Worm (Caenorhabditis elegans) whole organism, L3 larva: ENCODE results near the gene cyp-14A3.
A peak's percentile ranks its signal among the peaks of the same experiment; 100 is the strongest.

Experiments
- ama-1 ChIP-seq: fragments of 150-350 bp; optimal IDR thresholded peaks from 2 replicates; lab custom pipeline; 2018
- ceh-9 ChIP-seq: sonication (generic microtip); optimal IDR thresholded peaks from 2 replicates; lab custom pipeline; 2018; ENCODE audit warnings: missing biosample characterization, missing genetic modification characterization
- egl-5 ChIP-seq: fragments of 150-350 bp; optimal IDR thresholded peaks from 2 replicates; lab custom pipeline; 2017; ENCODE audit warnings: missing biosample characterization, missing genetic modification reagents, missing genetic modification characterization, inconsistent platforms
- fkh-10 ChIP-seq: sonication (generic microtip); optimal IDR thresholded peaks from 2 replicates; lab custom pipeline; 2017; ENCODE audit warnings: missing biosample characterization, missing genetic modification reagents, missing genetic modification characterization
- nfya-1 ChIP-seq: sonication (generic microtip); optimal IDR thresholded peaks from 2 replicates; lab custom pipeline; 2017; ENCODE audit warnings: missing genetic modification characterization, mild to moderate bottlenecking, missing compliant biosample characterization, antibody characterized with exemption, moderate library complexity; ENCODE audit not compliant: insufficient read depth
- nhr-12 ChIP-seq: fragments of 150-350 bp; optimal IDR thresholded peaks from 2 replicates; lab custom pipeline; 2014; ENCODE audit warnings: missing biosample characterization, missing genetic modification characterization
- nhr-237 ChIP-seq: fragments of 150-350 bp; optimal IDR thresholded peaks from 2 replicates; lab custom pipeline; 2014; ENCODE audit warnings: missing biosample characterization, missing genetic modification characterization
- nhr-25 ChIP-seq: sonication (generic microtip); optimal IDR thresholded peaks from 2 replicates; lab custom pipeline; 2017; ENCODE audit warnings: missing biosample characterization, missing genetic modification characterization
- nhr-76 ChIP-seq: fragments of 150-350 bp; sonication (generic microtip); optimal IDR thresholded peaks from 5 replicates; lab custom pipeline; 2014; ENCODE audit warnings: missing biosample characterization, missing genetic modification characterization
- pha-4 ChIP-seq: fragments of 150-350 bp; optimal IDR thresholded peaks from 2 replicates; lab custom pipeline; 2014; ENCODE audit warnings: missing biosample characterization, missing genetic modification reagents, missing genetic modification characterization
- skn-1 ChIP-seq: fragments of 150-350 bp; optimal IDR thresholded peaks from 2 replicates; lab custom pipeline; 2014; ENCODE audit warnings: missing biosample characterization, missing genetic modification characterization
- snpc-4 ChIP-seq: fragments of 150-350 bp; optimal IDR thresholded peaks from 2 replicates; lab custom pipeline; 2014; ENCODE audit warnings: missing biosample characterization, missing genetic modification characterization
- tbx-2 ChIP-seq: sonication (generic microtip); optimal IDR thresholded peaks from 2 replicates; lab custom pipeline; 2016; ENCODE audit warnings: mild to moderate bottlenecking, missing genetic modification characterization, missing compliant biosample characterization

- no peak for TF ChIP-seq skn-1
- TF ChIP-seq egl-5 = peak; percentile 46
- TF ChIP-seq snpc-4 = no peak
- TF ChIP-seq nhr-76 (tag; lab: Kevin White, UChicago) = no peak
- TF ChIP-seq ceh-9 (tag; lab: Kevin White, UChicago) = no peak
- TF ChIP-seq pha-4 (tag; lab: Kevin White, UChicago) = no peak
- no peak for TF ChIP-seq nhr-12 (tag; lab: Kevin White, UChicago)
- no peak for TF ChIP-seq tbx-2 (tag; lab: Kevin White, UChicago)
- no peak for TF ChIP-seq fkh-10
- no peak for TF ChIP-seq ama-1
- TF ChIP-seq nfya-1 (tag; lab: Kevin White, UChicago) = peak; percentile 17
- no peak for TF ChIP-seq nhr-237
- TF ChIP-seq nhr-25 (tag; lab: Kevin White, UChicago) = no peak
Measured at ce11 chrX:13317532-13317931, 43.5 kb upstream of the cyp-14A3 start.
